Fruit fly (Drosophila melanogaster) whole organism, pupa: Measurements from ENCODE around the gene CG32388.
A peak's percentile ranks its signal among the peaks of the same experiment; 100 is the strongest.

Experiments
- CG32121 ChIP-seq: fragments of 200-800 bp; sonication (Bioruptor generic); IDR thresholded peaks from 2 replicates; pipeline ENCODE4 v1.3.6; 2022; ENCODE audit warnings: missing biosample characterization, missing genetic modification characterization
- CG4496 ChIP-seq: fragments of 200-800 bp; sonication (Bioruptor generic); IDR thresholded peaks from 3 replicates; pipeline ENCODE4 v1.3.6; 2022; ENCODE audit warnings: missing biosample characterization, missing genetic modification characterization
- CG8159 ChIP-seq: fragments of 200-800 bp; sonication (Bioruptor generic); optimal IDR thresholded peaks from 3 replicates; lab custom pipeline; 2018; ENCODE audit warnings: missing biosample characterization, mild to moderate bottlenecking, missing genetic modification characterization, moderate library complexity
- CG8301 ChIP-seq: fragments of 200-800 bp; sonication (Bioruptor generic); optimal IDR thresholded peaks from 2 replicates; lab custom pipeline; 2018; ENCODE audit warnings: missing biosample characterization, mild to moderate bottlenecking, missing genetic modification characterization
- EcR ChIP-seq: fragments of 200-800 bp; sonication (Bioruptor generic); optimal IDR thresholded peaks from 3 replicates; lab custom pipeline; 2019; ENCODE audit warnings: missing biosample characterization, missing genetic modification characterization, mild to moderate bottlenecking, moderate library complexity, missing genetic modification reagents
- Snoo ChIP-seq: fragments of 200-800 bp; sonication (Bioruptor generic); optimal IDR thresholded peaks from 3 replicates; lab custom pipeline; 2017; ENCODE audit warnings: missing biosample characterization, mild to moderate bottlenecking, missing genetic modification characterization, inconsistent platforms
- gl ChIP-seq: fragments of 200-800 bp; sonication (Bioruptor generic); optimal IDR thresholded peaks from 2 replicates; lab custom pipeline; 2018; ENCODE audit warnings: missing biosample characterization, mild to moderate bottlenecking, missing genetic modification characterization

dm6 chr3L:6955254-6956229 lies 28.8 kb downstream of the CG32388 start, which contains the start of the genes CG10077 and CG9948:
- TF ChIP-seq CG8159 (tag; lab: Kevin White, UChicago) = peak; percentile 91
- TF ChIP-seq EcR (GFP tag; lab: Kevin White, UChicago) = no peak
- peak; percentile 88 for TF ChIP-seq Snoo (tag; lab: Kevin White, UChicago)
- TF ChIP-seq CG4496 (GFP tag; lab: Robert Waterston, UW) = peak; percentile 95
- TF ChIP-seq CG32121 (GFP tag; lab: Robert Waterston, UW) = peak; percentile 88
- TF ChIP-seq gl (tag; lab: Kevin White, UChicago) = peak; percentile 78
- peak; percentile 89 for TF ChIP-seq CG8301 (tag; lab: Kevin White, UChicago)
